Fruit fly (Drosophila melanogaster) S2 (cell line): ENCODE measurements around the gene CG32121.

Source experiments
- CG8478 ChIP-seq: fragments of >200 bp; optimal IDR thresholded peaks from 2 replicates; lab custom pipeline; 2018
- CTCF ChIP-seq, 2 experiments: fragments of >200 bp; optimal IDR thresholded peaks; 2 replicates each; lab custom pipeline; 2018

dm6 chr3L:13426573-13426972 lies 4.4 kb upstream of the CG32121 start, which contains the start of gene CG14105:
- TF ChIP-seq CG8478 (no peak), CTCF (optimal IDR thresholded peaks at IDR 0.05; lab: Kevin White, UChicago) (no peak)
